Fruit fly (Drosophila melanogaster): ENCODE results near the gene Ugt307A1.
A peak's percentile ranks its signal among the peaks of the same experiment; 100 is the strongest.

Ugt307A1 gene

DNA sequence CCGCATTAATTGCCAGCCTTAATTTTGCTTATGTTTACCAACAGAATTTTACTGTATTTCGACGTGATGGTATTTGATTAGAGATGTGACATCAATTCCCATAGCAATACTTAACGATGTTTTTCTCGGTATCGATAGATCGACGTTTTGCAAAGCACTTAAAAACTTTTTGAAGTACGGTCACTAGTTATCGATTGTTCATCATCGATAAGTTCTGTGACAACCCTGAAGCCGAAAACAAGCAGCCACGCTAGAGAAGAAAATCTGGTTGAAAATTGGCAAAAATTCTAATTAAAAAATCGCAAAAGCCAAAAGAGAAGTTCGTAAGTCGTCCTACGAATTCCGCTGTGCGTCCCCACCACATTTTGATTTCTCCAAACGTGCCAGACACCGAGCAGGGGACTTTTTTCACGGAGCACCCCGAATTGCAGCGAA lies 35.2 kb upstream of the Ugt307A1 start, which contains the start of the genes Rab30 and Caper:
Gene Rab30 (minus strand): TSS at position 90 of the 435 bp plus-strand sequence.
Gene Caper (plus strand): TSS at position 205 of the 435 bp plus-strand sequence.
- TF ChIP-seq svp (GFP tag): no peak
- TF ChIP-seq salr (GFP tag; optimal IDR thresholded peaks at IDR 0.05): no peak
- TF ChIP-seq Hr4 (GFP tag; optimal IDR thresholded peaks at IDR 0.05): peak; percentile 26
- no peak for TF ChIP-seq CG8319 (GFP tag; optimal IDR thresholded peaks at IDR 0.05)
- TF ChIP-seq CG10631 (GFP tag; optimal IDR thresholded peaks at IDR 0.05): peak; percentile 53
- no peak for TF ChIP-seq eg (GFP tag; IDR thresholded peaks at IDR 0.05)
- TF ChIP-seq CG3919 (GFP tag; optimal IDR thresholded peaks at IDR 0.05): peak; percentile 35
- no peak for TF ChIP-seq Smox (GFP tag; optimal IDR thresholded peaks at IDR 0.05)
- TF ChIP-seq dsx (GFP tag; optimal IDR thresholded peaks at IDR 0.05; ENCODE audit: poor library complexity, severe bottlenecking): no peak
- TF ChIP-seq Sox14 (GFP tag; optimal IDR thresholded peaks at IDR 0.05): peak; percentile 53
- peak; percentile 42 for TF ChIP-seq topi (GFP tag; optimal IDR thresholded peaks at IDR 0.05)
- TF ChIP-seq Eip75B (GFP tag; optimal IDR thresholded peaks at IDR 0.05): peak; percentile 7
- TF ChIP-seq CG6792 (GFP tag; optimal IDR thresholded peaks at IDR 0.05): no peak
- no peak for TF ChIP-seq Gug (GFP tag; IDR thresholded peaks at IDR 0.05)
- TF ChIP-seq CG9139 (GFP tag; optimal IDR thresholded peaks at IDR 0.05): no peak
- peak; percentile 13 for TF ChIP-seq OdsH (GFP tag; optimal IDR thresholded peaks at IDR 0.05)
- TF ChIP-seq CG3032 (tag; optimal IDR thresholded peaks at IDR 0.05): peak; percentile 12
- peak; percentile 56 for TF ChIP-seq esn (GFP tag; optimal IDR thresholded peaks at IDR 0.05)
- no peak for TF ChIP-seq Sox102F (GFP tag; optimal IDR thresholded peaks at IDR 0.05)
- TF ChIP-seq dac (GFP tag; optimal IDR thresholded peaks at IDR 0.05): no peak
- no peak for TF ChIP-seq Blimp-1 (GFP tag; optimal IDR thresholded peaks at IDR 0.05)
- peak; percentile 62 for TF ChIP-seq CG31627 (GFP tag; optimal IDR thresholded peaks at IDR 0.05)
- TF ChIP-seq CG6163 (GFP tag; IDR thresholded peaks at IDR 0.05): no peak
- no peak for TF ChIP-seq CG11762 (GFP tag; optimal IDR thresholded peaks at IDR 0.05; ENCODE audit: insufficient read depth)
- TF ChIP-seq pdm3 (GFP tag; optimal IDR thresholded peaks at IDR 0.05): no peak
- TF ChIP-seq fd85E (GFP tag; optimal IDR thresholded peaks at IDR 0.05): no peak
- peak; percentile 47 for TF ChIP-seq cyc (GFP tag; optimal IDR thresholded peaks at IDR 0.05)
- TF ChIP-seq Hr39 (GFP tag; optimal IDR thresholded peaks at IDR 0.05): peak; percentile 53
- peak; percentile 39 for TF ChIP-seq vri (GFP tag; optimal IDR thresholded peaks at IDR 0.05)
- peak; percentile 65 for TF ChIP-seq Eip78C (GFP tag)
- no peak for TF ChIP-seq CG6276 (GFP tag; optimal IDR thresholded peaks at IDR 0.05)
- no peak for TF ChIP-seq CG7368 (GFP tag; optimal IDR thresholded peaks at IDR 0.05)
- TF ChIP-seq fkh (GFP tag; optimal IDR thresholded peaks at IDR 0.05): peak; percentile 76
- no peak for TF ChIP-seq CG4318 (GFP tag; optimal IDR thresholded peaks at IDR 0.05)
- no peak for TF ChIP-seq ss (GFP tag; optimal IDR thresholded peaks at IDR 0.05)
- TF ChIP-seq Ets96B (tag; optimal IDR thresholded peaks at IDR 0.05): no peak
- TF ChIP-seq CG32006 (GFP tag; optimal IDR thresholded peaks at IDR 0.05): no peak
- no peak for TF ChIP-seq CG6808 (GFP tag; optimal IDR thresholded peaks at IDR 0.05)
- no peak for TF ChIP-seq Hr38 (GFP tag; optimal IDR thresholded peaks at IDR 0.05)
- no peak for TF ChIP-seq CG8119 (GFP tag; IDR thresholded peaks at IDR 0.05)
- no peak for TF ChIP-seq CG11294 (GFP tag; IDR thresholded peaks at IDR 0.05)
- no peak for TF ChIP-seq Sox15 (GFP tag; optimal IDR thresholded peaks at IDR 0.05)
- TF ChIP-seq Met (GFP tag; optimal IDR thresholded peaks at IDR 0.05): peak; percentile 21
- TF ChIP-seq CG6854 (GFP tag; optimal IDR thresholded peaks at IDR 0.05): no peak
- no peak for TF ChIP-seq CG8632 (GFP tag; optimal IDR thresholded peaks at IDR 0.05)
- TF ChIP-seq lz (GFP tag; optimal IDR thresholded peaks at IDR 0.05): peak; percentile 58
- no peak for TF ChIP-seq CG15336 (GFP tag; IDR thresholded peaks at IDR 0.05)
- TF ChIP-seq CG16779 (tag; optimal IDR thresholded peaks at IDR 0.05): no peak
- TF ChIP-seq Lpt (GFP tag; optimal IDR thresholded peaks at IDR 0.05): no peak
- no peak for TF ChIP-seq Ets21C (GFP tag; optimal IDR thresholded peaks at IDR 0.05)
- TF ChIP-seq net (GFP tag; optimal IDR thresholded peaks at IDR 0.05): no peak
- no peak for TF ChIP-seq CG11902 (GFP tag; optimal IDR thresholded peaks at IDR 0.05)
- TF ChIP-seq CG1621 (tag; optimal IDR thresholded peaks at IDR 0.05): peak; percentile 43

All from whole organism, prepupa.